Fruit fly (Drosophila melanogaster): ENCODE measurements around the gene CG16989.

The CG16989 gene

dm6 chrX:755642-756332 lies 37.2 kb upstream of the CG16989 start (continued):
- peak; percentile 78 for TF ChIP-seq zf30C (GFP tag; optimal IDR thresholded peaks at IDR 0.05)
- peak; percentile 75 for TF ChIP-seq CG1603 (tag; optimal IDR thresholded peaks at IDR 0.05)
- TF ChIP-seq CG7372 (GFP tag; IDR thresholded peaks at IDR 0.05), result peak; percentile 78
- TF ChIP-seq CG10431 (GFP tag; optimal IDR thresholded peaks at IDR 0.05), result no peak
- peak; percentile 57 for TF ChIP-seq HmgD (GFP tag; optimal IDR thresholded peaks at IDR 0.05)
- TF ChIP-seq corto (GFP tag; optimal IDR thresholded peaks at IDR 0.05), result peak; percentile 81
- TF ChIP-seq CG8478 (optimal IDR thresholded peaks at IDR 0.05), result no peak
- TF ChIP-seq Dref (GFP tag; IDR thresholded peaks at IDR 0.05), result 0 out of 2 replicates have a peak, but pooled peaks have one; percentile 33
- peak; percentile 71 for TF ChIP-seq CG13775 (GFP tag; optimal IDR thresholded peaks at IDR 0.05)
- TF ChIP-seq CG6791 (GFP tag; IDR thresholded peaks at IDR 0.05; ENCODE audit: partially characterized antibody), result no peak
- peak; percentile 88 for TF ChIP-seq Bteb2 (GFP tag; optimal IDR thresholded peaks at IDR 0.05)
- TF ChIP-seq cg (GFP tag; optimal IDR thresholded peaks at IDR 0.05), result no peak
- peak; percentile 60 for TF ChIP-seq CG7928 (GFP tag; optimal IDR thresholded peaks at IDR 0.05)
- TF ChIP-seq hkb (optimal IDR thresholded peaks at IDR 0.05), result no peak
- TF ChIP-seq hkb (GFP tag; IDR thresholded peaks at IDR 0.05), result peak; percentile 87
- peak; percentile 85 for TF ChIP-seq Side (GFP tag; optimal IDR thresholded peaks at IDR 0.05)
- TF ChIP-seq slbo (GFP tag; IDR thresholded peaks at IDR 0.05), result peak; percentile 96
- peak; percentile 79 for TF ChIP-seq Sox102F (GFP tag; optimal IDR thresholded peaks at IDR 0.05)
- peak; percentile 87 for TF ChIP-seq CG15514 (GFP tag; optimal IDR thresholded peaks at IDR 0.05)
- TF ChIP-seq Nf-YB (GFP tag; optimal IDR thresholded peaks at IDR 0.05), result peak; percentile 59
- TF ChIP-seq Atf6 (GFP tag; IDR thresholded peaks at IDR 0.05), result peak; percentile 92
- TF ChIP-seq CG3407 (GFP tag; optimal IDR thresholded peaks at IDR 0.05), result peak; percentile 56
- TF ChIP-seq CG17829 (tag; optimal IDR thresholded peaks at IDR 0.05), result peak; percentile 73
- TF ChIP-seq CG12659 (GFP tag; optimal IDR thresholded peaks at IDR 0.05), result peak; percentile 78
- peak; percentile 74 for TF ChIP-seq CG18476 (GFP tag; optimal IDR thresholded peaks at IDR 0.05)
- peak; percentile 95 for TF ChIP-seq lilli (GFP tag; optimal IDR thresholded peaks at IDR 0.05)
- TF ChIP-seq Dad (GFP tag; optimal IDR thresholded peaks at IDR 0.05), result peak; percentile 81
- peak; percentile 55; the same call in 1 of the 2 replicates for TF ChIP-seq Nf-YA (GFP tag; IDR thresholded peaks at IDR 0.05)
- peak; percentile 89 for TF ChIP-seq her (GFP tag; optimal IDR thresholded peaks at IDR 0.05)
- TF ChIP-seq CG6854 (GFP tag; optimal IDR thresholded peaks at IDR 0.05), result peak; percentile 70
- TF ChIP-seq gro (GFP tag; optimal IDR thresholded peaks at IDR 0.05), result peak; percentile 96
- TF ChIP-seq CkIIα-i1 (GFP tag; IDR thresholded peaks at IDR 0.05), result 0 out of 2 replicates have a peak, but pooled peaks have one; percentile 3
- TF ChIP-seq Poxn (GFP tag; IDR thresholded peaks at IDR 0.05), result peak; percentile 87
- peak; percentile 36 for TF ChIP-seq Hey (tag; optimal IDR thresholded peaks at IDR 0.05)
- peak; percentile 78 for TF ChIP-seq CG11504 (tag; optimal IDR thresholded peaks at IDR 0.05)
- TF ChIP-seq CG15696 (tag; optimal IDR thresholded peaks at IDR 0.05), result peak; percentile 20
- TF ChIP-seq sug (tag; optimal IDR thresholded peaks at IDR 0.05), result peak; percentile 68
- TF ChIP-seq CG11560 (tag; IDR thresholded peaks at IDR 0.05), result peak; percentile 80
- TF ChIP-seq fd96Cb (tag; optimal IDR thresholded peaks at IDR 0.05), result peak; percentile 59
- TF ChIP-seq NFAT (GFP tag; IDR thresholded peaks at IDR 0.05), result peak; percentile 94
- peak; percentile 21 for TF ChIP-seq wek (GFP tag; optimal IDR thresholded peaks at IDR 0.05)
- TF ChIP-seq tio (GFP tag; optimal IDR thresholded peaks at IDR 0.05), result no peak
- peak; percentile 43; the same call in 1 of the 2 replicates for TF ChIP-seq danr (GFP tag; IDR thresholded peaks at IDR 0.05)
- peak; percentile 73; the same call in 1 of the 3 replicates for TF ChIP-seq so (GFP tag; IDR thresholded peaks at IDR 0.05)
- peak; percentile 72 for TF ChIP-seq CG13296 (GFP tag; optimal IDR thresholded peaks at IDR 0.05)
- no peak for TF ChIP-seq lov (optimal IDR thresholded peaks at IDR 0.05)
- no peak for TF ChIP-seq lov (GFP tag; IDR thresholded peaks at IDR 0.05)
- TF ChIP-seq CG4424 (GFP tag; optimal IDR thresholded peaks at IDR 0.05), result peak; percentile 72
- TF ChIP-seq CG12219 (GFP tag; optimal IDR thresholded peaks at IDR 0.05), result peak; percentile 68
- peak; percentile 87 for TF ChIP-seq bab2 (GFP tag; optimal IDR thresholded peaks at IDR 0.05)
